Fruit fly (Drosophila melanogaster): ENCODE results near the gene CG46387.

dm6 chr3L:9854583-9855519 lies 43.6 kb upstream of the CG46387 start, which contains the start of gene RasGAP1:
- no peak for TF ChIP-seq Hr39 (GFP tag; optimal IDR thresholded peaks at IDR 0.05)
- TF ChIP-seq vri (GFP tag; optimal IDR thresholded peaks at IDR 0.05) = no peak
- TF ChIP-seq OdsH (GFP tag; optimal IDR thresholded peaks at IDR 0.05) = no peak
- no peak for TF ChIP-seq ss (GFP tag; optimal IDR thresholded peaks at IDR 0.05)
- TF ChIP-seq Hr4 (GFP tag; optimal IDR thresholded peaks at IDR 0.05) = no peak
- peak; percentile 11 for TF ChIP-seq CG31627 (GFP tag; optimal IDR thresholded peaks at IDR 0.05)
- no peak for TF ChIP-seq Met (GFP tag; optimal IDR thresholded peaks at IDR 0.05)
- no peak for TF ChIP-seq Smox (GFP tag; optimal IDR thresholded peaks at IDR 0.05)
- TF ChIP-seq CG6792 (GFP tag; optimal IDR thresholded peaks at IDR 0.05) = no peak
- TF ChIP-seq lz (GFP tag; optimal IDR thresholded peaks at IDR 0.05) = peak; percentile 17
- no peak for TF ChIP-seq CG8632 (GFP tag; optimal IDR thresholded peaks at IDR 0.05)
- no peak for TF ChIP-seq CG10669 (GFP tag; optimal IDR thresholded peaks at IDR 0.05)

All from whole organism, prepupa.